Fruit fly (Drosophila melanogaster): ENCODE results near the gene Saf6.
A peak's percentile ranks its signal among the peaks of the same experiment; 100 is the strongest.

Gene Saf6

dm6 chr2L:856690-857488, 41.1 kb upstream of the Saf6 start (continued):
- peak; percentile 52; the same call in 1 of the 2 replicates for TF ChIP-seq aop (GFP tag; IDR thresholded peaks at IDR 0.05)
- peak; percentile 79 for TF ChIP-seq phol (tag; optimal IDR thresholded peaks at IDR 0.05)
- TF ChIP-seq chm (GFP tag; IDR thresholded peaks at IDR 0.05) = peak; percentile 85
- TF ChIP-seq ems (GFP tag; optimal IDR thresholded peaks at IDR 0.05) = peak; percentile 56
- peak; percentile 89 for TF ChIP-seq ken (GFP tag; IDR thresholded peaks at IDR 0.05)
- TF ChIP-seq CG4820 (GFP tag; optimal IDR thresholded peaks at IDR 0.05) = peak; percentile 78
- TF ChIP-seq CG30403 (GFP tag; optimal IDR thresholded peaks at IDR 0.05) = peak; percentile 72
- peak; percentile 35 for TF ChIP-seq dm (GFP tag; optimal IDR thresholded peaks at IDR 0.05)
- peak; percentile 75 for TF ChIP-seq Hsf (GFP tag; optimal IDR thresholded peaks at IDR 0.05)
- peak; percentile 9 for TF ChIP-seq CG30020 (tag; optimal IDR thresholded peaks at IDR 0.05)
- peak; percentile 73 for TF ChIP-seq slp2 (GFP tag; optimal IDR thresholded peaks at IDR 0.05)
- peak; percentile 17 for TF ChIP-seq Sry-δ (GFP tag; optimal IDR thresholded peaks at IDR 0.05)
- TF ChIP-seq Antp (GFP tag; optimal IDR thresholded peaks at IDR 0.05) = peak; percentile 85
- peak; percentile 30 for TF ChIP-seq wek (GFP tag; optimal IDR thresholded peaks at IDR 0.05)
- peak; percentile 65 for TF ChIP-seq CG2120 (GFP tag; optimal IDR thresholded peaks at IDR 0.05)
- TF ChIP-seq Abd-B (GFP tag; optimal IDR thresholded peaks at IDR 0.05) = peak; percentile 68
- TF ChIP-seq sr (GFP tag; IDR thresholded peaks at IDR 0.05) = peak; percentile 66; the same call in 2 of the 3 replicates
- TF ChIP-seq MTF-1 (GFP tag; optimal IDR thresholded peaks at IDR 0.05; ENCODE audit: borderline replicate concordance) = peak; percentile 74
- TF ChIP-seq gce (GFP tag; IDR thresholded peaks at IDR 0.05) = peak; percentile 79; the same call in 1 of the 3 replicates
- TF ChIP-seq dpn (GFP tag; optimal IDR thresholded peaks at IDR 0.05) = peak; percentile 59 to 78
- TF ChIP-seq Optix (GFP tag; IDR thresholded peaks at IDR 0.05) = peak; percentile 87
- TF ChIP-seq CG11560 (tag; IDR thresholded peaks at IDR 0.05) = peak; percentile 63; the same call in 1 of the 3 replicates
- peak; percentile 64 for TF ChIP-seq chn (GFP tag; optimal IDR thresholded peaks at IDR 0.05)
- peak; percentile 73 for TF ChIP-seq B-H1 (GFP tag; IDR thresholded peaks at IDR 0.05)
- peak; percentile 36 for TF ChIP-seq sqz (GFP tag; optimal IDR thresholded peaks at IDR 0.05)
- TF ChIP-seq Dfd (GFP tag; optimal IDR thresholded peaks at IDR 0.05) = no peak
- TF ChIP-seq Oli (tag; optimal IDR thresholded peaks at IDR 0.05) = peak; percentile 79
- peak; percentile 88 for TF ChIP-seq CG17328 (GFP tag; IDR thresholded peaks at IDR 0.05)
- TF ChIP-seq sug (tag; optimal IDR thresholded peaks at IDR 0.05) = peak; percentile 78
- no peak for TF ChIP-seq insv (GFP tag; optimal IDR thresholded peaks at IDR 0.05)
- TF ChIP-seq cato (GFP tag; optimal IDR thresholded peaks at IDR 0.05; ENCODE audit: borderline replicate concordance) = peak; percentile 46
- TF ChIP-seq CG16779 (GFP tag; IDR thresholded peaks at IDR 0.05) = 0 out of 2 replicates have a peak, but pooled peaks have one; percentile 47
- TF ChIP-seq kni (GFP tag; optimal IDR thresholded peaks at IDR 0.05) = peak; percentile 22
- TF ChIP-seq Ssrp (tag; optimal IDR thresholded peaks at IDR 0.05) = peak; percentile 72
- peak; percentile 36; the same call in 1 of the 2 replicates for TF ChIP-seq Lim3 (GFP tag; IDR thresholded peaks at IDR 0.05)
- TF ChIP-seq Atf3 (GFP tag; optimal IDR thresholded peaks at IDR 0.05) = peak; percentile 25
- no peak for TF ChIP-seq CG15073 (GFP tag; optimal IDR thresholded peaks at IDR 0.05)
- TF ChIP-seq CG17361 (GFP tag; IDR thresholded peaks at IDR 0.05) = peak; percentile 77
- TF ChIP-seq BtbVII (GFP tag; optimal IDR thresholded peaks at IDR 0.05) = peak; percentile 10
- peak; percentile 63 for TF ChIP-seq CG8388 (GFP tag; optimal IDR thresholded peaks at IDR 0.05)
- peak; percentile 89 for TF ChIP-seq sisA (GFP tag; IDR thresholded peaks at IDR 0.05)
- TF ChIP-seq jing (GFP tag; optimal IDR thresholded peaks at IDR 0.05) = peak; percentile 82
- TF ChIP-seq gcm (GFP tag; optimal IDR thresholded peaks at IDR 0.05) = peak; percentile 78
- TF ChIP-seq CG7556 (GFP tag; optimal IDR thresholded peaks at IDR 0.05) = peak; percentile 64
- TF ChIP-seq dmrt99B (tag; optimal IDR thresholded peaks at IDR 0.05) = peak; percentile 88
- TF ChIP-seq kay (GFP tag; optimal IDR thresholded peaks at IDR 0.05) = peak; percentile 47
- no peak for TF ChIP-seq stwl (tag; optimal IDR thresholded peaks at IDR 0.05)
- TF ChIP-seq en (GFP tag; optimal IDR thresholded peaks at IDR 0.05) = no peak
- peak; percentile 24 for TF ChIP-seq Mes4 (GFP tag; optimal IDR thresholded peaks at IDR 0.05)
